Worm (Caenorhabditis elegans) whole organism, L4 larva: Measurements from ENCODE around the gene C08B6.5.
A peak's percentile ranks its signal among the peaks of the same experiment; 100 is the strongest.

Experiments used
- F10B5.3 ChIP-seq: sonication (generic microtip); optimal IDR thresholded peaks from 2 replicates; lab custom pipeline; 2016; ENCODE audit warnings: mild to moderate bottlenecking, missing genetic modification characterization, missing compliant biosample characterization
- R02D3.7 ChIP-seq: fragments of 150-350 bp; sonication (generic microtip); optimal IDR thresholded peaks from 3 replicates; lab custom pipeline; 2014; ENCODE audit warnings: missing biosample characterization, missing genetic modification characterization
- T20F7.1 ChIP-seq: fragments of 200-800 bp; sonication (Bioruptor generic); optimal IDR thresholded peaks from 2 replicates; lab custom pipeline; 2018; ENCODE audit warnings: mild to moderate bottlenecking, missing genetic modification characterization, missing compliant biosample characterization
- ZK337.2 ChIP-seq: fragments of 200-800 bp; sonication (Bioruptor generic); IDR thresholded peaks from 2 replicates; pipeline ENCODE4 v1.3.6; 2022; ENCODE audit warnings: missing genetic modification reagents, missing genetic modification characterization, missing compliant biosample characterization
- aha-1 ChIP-seq: fragments of 150-350 bp; peaks from one replicate; lab custom pipeline; 2014; ENCODE audit warnings: missing biosample characterization, missing genetic modification characterization
- aly-2 ChIP-seq: sonication (generic microtip); optimal IDR thresholded peaks from 2 replicates; lab custom pipeline; 2018; ENCODE audit warnings: missing biosample characterization, missing genetic modification characterization
- attf-4 ChIP-seq: sonication (generic microtip); optimal IDR thresholded peaks from 3 replicates; lab custom pipeline; 2017; ENCODE audit warnings: missing biosample characterization, missing genetic modification characterization
- ceh-82 ChIP-seq: sonication (generic microtip); optimal IDR thresholded peaks from 2 replicates; lab custom pipeline; 2017; ENCODE audit warnings: missing biosample characterization, missing genetic modification characterization
- cey-2 ChIP-seq: sonication (generic microtip); optimal IDR thresholded peaks from 3 replicates; lab custom pipeline; 2017; ENCODE audit warnings: missing genetic modification characterization, mild to moderate bottlenecking, missing compliant biosample characterization, antibody characterized with exemption, borderline replicate concordance; ENCODE audit not compliant: insufficient read depth
- daf-16 ChIP-seq, 3 experiments: sonication (generic microtip); optimal IDR thresholded peaks; 2 replicates each; lab custom pipeline; 2016 to 2017; ENCODE audit warnings: missing genetic modification characterization in 3 of 3, missing genetic modification reagents in 3 of 3, mild to moderate bottlenecking in 2 of 3, missing compliant biosample characterization in 2 of 3, missing biosample characterization in 1 of 3, moderate library complexity in 1 of 3
- dmd-6 ChIP-seq: fragments of 200-800 bp; sonication (Bioruptor generic); IDR thresholded peaks from 2 replicates; pipeline ENCODE4 v1.3.6; 2022; ENCODE audit warnings: missing genetic modification reagents, missing genetic modification characterization, missing compliant biosample characterization
- dmd-8 ChIP-seq: fragments of 200-800 bp; sonication (Bioruptor generic); IDR thresholded peaks from 2 replicates; pipeline ENCODE4 v1.3.6; 2022; ENCODE audit warnings: missing genetic modification characterization, missing compliant biosample characterization
- dve-1 ChIP-seq: sonication (generic microtip); optimal IDR thresholded peaks from 2 replicates; lab custom pipeline; 2017; ENCODE audit warnings: antibody characterized with exemption, mild to moderate bottlenecking, missing genetic modification characterization, missing compliant biosample characterization; ENCODE audit not compliant: insufficient read depth
- egl-43 ChIP-seq: fragments of 200-800 bp; sonication (Bioruptor generic); IDR thresholded peaks from 2 replicates; pipeline ENCODE4 v1.3.6; 2022; ENCODE audit warnings: missing genetic modification reagents, missing genetic modification characterization, missing compliant biosample characterization
- fkh-10 ChIP-seq: fragments of 150-350 bp; optimal IDR thresholded peaks from 2 replicates; lab custom pipeline; 2014; ENCODE audit warnings: missing biosample characterization, missing genetic modification reagents, missing genetic modification characterization
- gei-8 ChIP-seq: fragments of 200-800 bp; sonication (Bioruptor generic); optimal IDR thresholded peaks from 2 replicates; lab custom pipeline; 2018; ENCODE audit warnings: mild to moderate bottlenecking, missing genetic modification characterization, missing compliant biosample characterization
- hlh-11 ChIP-seq: fragments of 200-800 bp; sonication (Bioruptor generic); optimal IDR thresholded peaks from 2 replicates; lab custom pipeline; 2018; ENCODE audit warnings: mild to moderate bottlenecking, missing genetic modification characterization, missing compliant biosample characterization
- hlh-30 ChIP-seq: sonication (generic microtip); optimal IDR thresholded peaks from 2 replicates; lab custom pipeline; 2017; ENCODE audit warnings: antibody characterized with exemption, mild to moderate bottlenecking, missing genetic modification characterization, missing compliant biosample characterization; ENCODE audit not compliant: insufficient read depth
- jun-1 ChIP-seq: fragments of 150-350 bp; optimal IDR thresholded peaks from 2 replicates; lab custom pipeline; 2014; ENCODE audit warnings: missing biosample characterization, missing genetic modification reagents, missing genetic modification characterization
- lin-1 ChIP-seq: fragments of 200-800 bp; sonication (Bioruptor generic); IDR thresholded peaks from 2 replicates; pipeline ENCODE4 v1.3.6; 2022; ENCODE audit warnings: missing genetic modification reagents, missing genetic modification characterization, missing compliant biosample characterization
- lin-13 ChIP-seq: fragments of 150-350 bp; optimal IDR thresholded peaks from 2 replicates; lab custom pipeline; 2014; ENCODE audit warnings: missing biosample characterization, missing genetic modification reagents, missing genetic modification characterization
- lin-29 ChIP-seq: fragments of 200-800 bp; sonication (Bioruptor generic); IDR thresholded peaks from 2 replicates; pipeline ENCODE4 v1.3.6; 2022; ENCODE audit warnings: missing genetic modification reagents, missing genetic modification characterization, missing compliant biosample characterization
- lin-38 ChIP-seq: fragments of 200-800 bp; sonication (Bioruptor generic); IDR thresholded peaks from 2 replicates; pipeline ENCODE4 v1.3.6; 2022; ENCODE audit warnings: missing genetic modification reagents, missing genetic modification characterization, missing compliant biosample characterization
- lsy-2 ChIP-seq, 2 experiments: fragments of 150-350 bp in 1 of 2; sonication (generic microtip) in 1 of 2; optimal IDR thresholded peaks; 2 replicates each; lab custom pipeline; 2014 to 2017; ENCODE audit warnings: missing biosample characterization in 2 of 2, missing genetic modification characterization in 2 of 2
- madf-5 ChIP-seq, 2 experiments: fragments of 200-800 bp; sonication (Bioruptor generic); IDR thresholded peaks; 2 replicates each; pipeline ENCODE4 v1.3.6; 2022; ENCODE audit warnings: missing compliant biosample characterization in 2 of 2, missing genetic modification characterization in 2 of 2
- mdl-1 ChIP-seq, 2 experiments: fragments of 150-350 bp in 1 of 2; sonication (generic microtip) in 1 of 2; optimal IDR thresholded peaks; 2 replicates each; lab custom pipeline; 2014 to 2017; ENCODE audit warnings: missing biosample characterization in 2 of 2, missing genetic modification characterization in 2 of 2
- mdt-29 ChIP-seq: fragments of 200-800 bp; sonication (Bioruptor generic); IDR thresholded peaks from 2 replicates; pipeline ENCODE4 v1.3.6; 2022; ENCODE audit warnings: missing genetic modification reagents, missing genetic modification characterization, missing compliant biosample characterization
- mep-1 ChIP-seq: fragments of 150-350 bp; sonication (generic microtip); optimal IDR thresholded peaks from 3 replicates; lab custom pipeline; 2014; ENCODE audit warnings: missing biosample characterization, missing genetic modification characterization
- mxl-2 ChIP-seq: fragments of 200-800 bp; sonication (Bioruptor generic); conservative IDR thresholded peaks from 2 replicates; pipeline ENCODE4 v1.3.6; 2022; ENCODE audit warnings: missing genetic modification reagents, missing genetic modification characterization, missing compliant biosample characterization
- nhr-102 ChIP-seq: sonication (generic microtip); optimal IDR thresholded peaks from 2 replicates; lab custom pipeline; 2016; ENCODE audit warnings: mild to moderate bottlenecking, missing genetic modification characterization, moderate library complexity, missing compliant biosample characterization
- nhr-11 ChIP-seq: fragments of 150-350 bp; optimal IDR thresholded peaks from 2 replicates; lab custom pipeline; 2014; ENCODE audit warnings: missing biosample characterization, missing genetic modification characterization
- nhr-237 ChIP-seq: sonication (generic microtip); optimal IDR thresholded peaks from 2 replicates; lab custom pipeline; 2017; ENCODE audit warnings: missing biosample characterization, missing genetic modification characterization
- nhr-28 ChIP-seq: fragments of 150-350 bp; optimal IDR thresholded peaks from 2 replicates; lab custom pipeline; 2014; ENCODE audit warnings: missing biosample characterization, missing genetic modification characterization
- nhr-41 ChIP-seq: fragments of 200-800 bp; sonication (Bioruptor generic); IDR thresholded peaks from 2 replicates; pipeline ENCODE4 v1.3.6; 2022; ENCODE audit warnings: missing genetic modification reagents, missing genetic modification characterization, missing compliant biosample characterization
- nhr-42 ChIP-seq: fragments of 200-800 bp; sonication (Bioruptor generic); IDR thresholded peaks from 2 replicates; pipeline ENCODE4 v1.3.6; 2022; ENCODE audit warnings: missing genetic modification characterization, missing compliant biosample characterization
- nhr-77 ChIP-seq: fragments of 150-350 bp; optimal IDR thresholded peaks from 2 replicates; lab custom pipeline; 2014; ENCODE audit warnings: missing biosample characterization, missing genetic modification characterization
- php-3 ChIP-seq: fragments of 200-800 bp; sonication (Bioruptor generic); IDR thresholded peaks from 2 replicates; pipeline ENCODE4 v1.3.6; 2022; ENCODE audit warnings: missing genetic modification reagents, missing genetic modification characterization, missing compliant biosample characterization
- pqm-1 ChIP-seq: sonication (generic microtip); optimal IDR thresholded peaks from 2 replicates; lab custom pipeline; 2017; ENCODE audit warnings: missing biosample characterization, missing genetic modification characterization
- sdz-12 ChIP-seq: fragments of 200-800 bp; sonication (Bioruptor generic); optimal IDR thresholded peaks from 2 replicates; lab custom pipeline; 2018; ENCODE audit warnings: mild to moderate bottlenecking, missing genetic modification characterization, missing compliant biosample characterization
- snpc-1.2 ChIP-seq: fragments of 200-800 bp; sonication (Bioruptor generic); IDR thresholded peaks from 2 replicates; pipeline ENCODE4 v1.3.6; 2022; ENCODE audit warnings: missing genetic modification reagents, missing genetic modification characterization, missing compliant biosample characterization
- tra-1 ChIP-seq: fragments of 200-800 bp; sonication (Bioruptor generic); IDR thresholded peaks from 2 replicates; pipeline ENCODE4 v1.3.6; 2022; ENCODE audit warnings: missing genetic modification reagents, missing genetic modification characterization, missing compliant biosample characterization
- unc-39 ChIP-seq: sonication (generic microtip); optimal IDR thresholded peaks from 2 replicates; lab custom pipeline; 2017; ENCODE audit warnings: missing biosample characterization, missing genetic modification characterization
- unc-62 ChIP-seq, 3 experiments: fragments of 150-350 bp in 1 of 3; sonication (generic microtip); optimal IDR thresholded peaks in 2 of 3; peaks in 1 of 3; 1 replicate in 1 of 3; 2 replicates in 2 of 3; lab custom pipeline; 2014 to 2017; ENCODE audit warnings: missing biosample characterization in 3 of 3, missing genetic modification characterization in 3 of 3, missing genetic modification reagents in 3 of 3, missing genotype in 1 of 3
- vab-7 ChIP-seq: fragments of 200-800 bp; sonication (Bioruptor generic); IDR thresholded peaks from 2 replicates; pipeline ENCODE4 v1.3.6; 2022; ENCODE audit warnings: missing genetic modification reagents, missing genetic modification characterization, missing compliant biosample characterization
- zfp-2 ChIP-seq: sonication (generic microtip); optimal IDR thresholded peaks from 2 replicates; lab custom pipeline; 2016; ENCODE audit warnings: mild to moderate bottlenecking, missing genetic modification characterization, missing compliant biosample characterization
- zip-11 ChIP-seq: fragments of 200-800 bp; sonication (Bioruptor generic); IDR thresholded peaks from 2 replicates; pipeline ENCODE4 v1.3.6; 2022; ENCODE audit warnings: missing genetic modification characterization, missing compliant biosample characterization
- ztf-7 ChIP-seq: fragments of 150-350 bp; optimal IDR thresholded peaks from 2 replicates; lab custom pipeline; 2014; ENCODE audit warnings: missing biosample characterization, missing genetic modification characterization

Gene C08B6.5

ce11 chrV:10158528-10158927 lies 41.0 kb downstream of the C08B6.5 start, which contains the start of gene srsx-30:
srsx-30 (plus strand) TSS chrV:10158828.
- TF ChIP-seq dmd-8 (GFP tag; lab: Robert Waterston, UW) (no peak), gei-8 (GFP tag; lab: Kevin White, UChicago) (no peak), snpc-1.2 (no peak), T20F7.1 (no peak), cey-2 (tag; lab: Kevin White, UChicago) (no peak), sdz-12 (GFP tag; lab: Kevin White, UChicago) (no peak), unc-39 (no peak), nhr-42 (GFP tag; lab: Robert Waterston, UW) (no peak), nhr-237 (tag; lab: Kevin White, UChicago) (no peak), fkh-10 (no peak), nhr-11 (tag; lab: Kevin White, UChicago) (no peak), nhr-102 (tag; lab: Kevin White, UChicago) (no peak), nhr-41 (GFP tag; lab: Robert Waterston, UW) (no peak), mep-1 (tag; lab: Kevin White, UChicago) (no peak), zip-11 (GFP tag; lab: Robert Waterston, UW) (no peak), zfp-2 (tag; lab: Kevin White, UChicago) (no peak), egl-43 (GFP tag; lab: Robert Waterston, UW) (no peak)
- TF ChIP-seq, all 104 proteins: peak for 0

ce11 chrV:10159972-10160371 lies 42.4 kb downstream of the C08B6.5 start:
- peak; percentile 1 for TF ChIP-seq pqm-1 (tag; lab: Kevin White, UChicago)
- peak; percentile 64 for TF ChIP-seq dve-1
- peak in 1 of 2 experiments; percentile 64 for TF ChIP-seq mdl-1 (tag; optimal IDR thresholded peaks at IDR 0.05; lab: Kevin White, UChicago)
- TF ChIP-seq php-3: peak; percentile 87
- peak; percentile 82 for TF ChIP-seq dmd-6 (GFP tag; lab: Robert Waterston, UW)
- TF ChIP-seq hlh-30 (tag; lab: Kevin White, UChicago): peak; percentile 42
- TF ChIP-seq fkh-10: no peak
- TF ChIP-seq daf-16 (GFP tag; optimal IDR thresholded peaks at IDR 0.05; lab: Kevin White, UChicago): no peak
- peak; percentile 66 for TF ChIP-seq daf-16 (tag; optimal IDR thresholded peaks at IDR 0.05; lab: Kevin White, UChicago)
- TF ChIP-seq R02D3.7 (tag; lab: Kevin White, UChicago): no peak
- TF ChIP-seq jun-1: no peak
- TF ChIP-seq nhr-77 (tag; lab: Kevin White, UChicago): peak; percentile 31
- peak; percentile 54 for TF ChIP-seq nhr-28 (tag; lab: Kevin White, UChicago)
- TF ChIP-seq madf-5 (GFP tag; IDR thresholded peaks at IDR 0.05; lab: Robert Waterston, UW): no peak
- TF ChIP-seq, all 104 proteins: peak for 9

ce11 chrV:10160954-10161353 lies 43.4 kb downstream of the C08B6.5 start, which contains the start of gene C51E3.10:
C51E3.10 (minus strand) TSS chrV:10161134.
- TF ChIP-seq aly-2 (tag; lab: Kevin White, UChicago) (no peak), mep-1 (tag; lab: Kevin White, UChicago) (peak; percentile 36), lin-1 (GFP tag; lab: Robert Waterston, UW) (peak; percentile 71; the same call in 1 of the 2 replicates), vab-7 (GFP tag; lab: Robert Waterston, UW) (no peak), aha-1 (tag; lab: Kevin White, UChicago) (peak; percentile 73), tra-1 (GFP tag; lab: Robert Waterston, UW) (peak; percentile 68; the same call in 1 of the 2 replicates), R02D3.7 (tag; lab: Kevin White, UChicago) (no peak), attf-4 (tag; lab: Kevin White, UChicago) (no peak), lin-38 (GFP tag; lab: Robert Waterston, UW) (no peak), F10B5.3 (tag; lab: Kevin White, UChicago) (no peak), mdt-29 (GFP tag; lab: Robert Waterston, UW) (0 out of 2 replicates have a peak, but pooled peaks have one; percentile 32), ceh-82 (tag; lab: Kevin White, UChicago) (no peak), lin-13 (peak; percentile 16), lin-29 (GFP tag; lab: Robert Waterston, UW) (no peak), nhr-42 (GFP tag; lab: Robert Waterston, UW) (0 out of 2 replicates have a peak, but pooled peaks have one; percentile 50), lsy-2 (tag; optimal IDR thresholded peaks at IDR 0.05; lab: Kevin White, UChicago) (peak in 1 of 2 experiments; percentile 32), ztf-7 (tag; lab: Kevin White, UChicago) (no peak), hlh-11 (tag; lab: Kevin White, UChicago) (peak; percentile 80), daf-16 (GFP tag; optimal IDR thresholded peaks at IDR 0.05; lab: Kevin White, UChicago) (no peak), daf-16 (tag; optimal IDR thresholded peaks at IDR 0.05; lab: Kevin White, UChicago) (peak; percentile 66), nhr-77 (tag; lab: Kevin White, UChicago) (peak; percentile 35), unc-62 (GFP tag; optimal IDR thresholded peaks at IDR 0.05 in 1 of 2; lab: Kevin White, UChicago) (peak in 1 of 2 experiments; percentile 89), unc-62 (tag; optimal IDR thresholded peaks at IDR 0.05; lab: Kevin White, UChicago) (no peak), ZK337.2 (no peak), mxl-2 (GFP tag; lab: Robert Waterston, UW) (no peak), dve-1 (peak; percentile 70)
